Fruit fly (Drosophila melanogaster) whole organism, prepupa: ENCODE results near the gene CG13282.

Experiments
- Blimp-1 ChIP-seq: fragments of 200-800 bp; sonication (Bioruptor generic); optimal IDR thresholded peaks from 3 replicates; lab custom pipeline; 2017; ENCODE audit warnings: missing biosample characterization, missing genetic modification characterization, mild to moderate bottlenecking, moderate library complexity, missing genetic modification reagents
- CG34406 ChIP-seq: fragments of 200-800 bp; sonication (Bioruptor generic); optimal IDR thresholded peaks from 3 replicates; lab custom pipeline; 2016; ENCODE audit warnings: missing biosample characterization, missing genetic modification characterization
- CG9139 ChIP-seq: fragments of 200-800 bp; sonication (Bioruptor generic); optimal IDR thresholded peaks from 3 replicates; lab custom pipeline; 2017; ENCODE audit warnings: missing biosample characterization, mild to moderate bottlenecking, missing genetic modification characterization
- dac ChIP-seq: fragments of 200-800 bp; sonication (Bioruptor generic); optimal IDR thresholded peaks from 2 replicates; lab custom pipeline; 2017; ENCODE audit warnings: missing biosample characterization, mild to moderate bottlenecking, missing genetic modification characterization
- lz ChIP-seq: fragments of 200-800 bp; sonication (Bioruptor generic); optimal IDR thresholded peaks from 3 replicates; lab custom pipeline; 2016; ENCODE audit warnings: missing biosample characterization, missing genetic modification characterization

dm6 chr2L:16826872-16827506 is 7.3 kb downstream of the CG13282 start, which contains the start of gene AspRS-m:
- TF ChIP-seq CG34406 (no peak), CG9139 (GFP tag; lab: Kevin White, UChicago) (no peak), dac (GFP tag; lab: Kevin White, UChicago) (no peak), lz (GFP tag; lab: Kevin White, UChicago) (no peak), Blimp-1 (no peak)
